Fruit fly (Drosophila melanogaster) whole organism, wandering third instar larva: ENCODE results near the gene smal.

Experiments
- CG9705 ChIP-seq: fragments of 200-800 bp; sonication (Bioruptor generic); optimal IDR thresholded peaks from 2 replicates; lab custom pipeline; 2018; ENCODE audit warnings: missing biosample characterization, mild to moderate bottlenecking, missing genetic modification characterization
- CrebA ChIP-seq: fragments of 200-800 bp; sonication (Bioruptor generic); optimal IDR thresholded peaks from 2 replicates; lab custom pipeline; 2016; ENCODE audit warnings: missing biosample characterization, mild to moderate bottlenecking, missing genetic modification characterization, borderline replicate concordance
- Dfd ChIP-seq: fragments of >200 bp; optimal IDR thresholded peaks from 2 replicates; lab custom pipeline; 2017; ENCODE audit warnings: missing biosample characterization, missing genetic modification characterization
- Dif ChIP-seq: fragments of 200-275, 200-300 bp; sonication (Bioruptor generic); optimal IDR thresholded peaks from 2 replicates; lab custom pipeline; 2018; ENCODE audit warnings: missing biosample characterization, missing genetic modification characterization; ENCODE audit not compliant: partially characterized antibody
- GATAd ChIP-seq: sonication (Bioruptor generic); optimal IDR thresholded peaks from 2 replicates; lab custom pipeline; 2016; ENCODE audit warnings: missing biosample characterization, missing genetic modification characterization
- HLH106 ChIP-seq: fragments of 200-800 bp; optimal IDR thresholded peaks from 3 replicates; lab custom pipeline; 2019; ENCODE audit warnings: missing biosample characterization, mild to moderate bottlenecking, missing genetic modification characterization, moderate library complexity
- Hr78 ChIP-seq: fragments of >200 bp; optimal IDR thresholded peaks from 2 replicates; lab custom pipeline; 2017; ENCODE audit warnings: missing biosample characterization, missing genetic modification characterization
- Mio ChIP-seq: sonication (Bioruptor generic); optimal IDR thresholded peaks from 2 replicates; lab custom pipeline; 2016; ENCODE audit warnings: missing biosample characterization, missing genetic modification characterization
- Myc ChIP-seq: fragments of >200 bp; optimal IDR thresholded peaks from 2 replicates; lab custom pipeline; 2017
- N ChIP-seq: fragments of >200 bp; optimal IDR thresholded peaks from 2 replicates; lab custom pipeline; 2018; ENCODE audit warnings: missing biosample characterization, missing external identifiers, missing genetic modification characterization
- OdsH ChIP-seq: fragments of 200-800 bp; sonication (Bioruptor generic); optimal IDR thresholded peaks from 2 replicates; lab custom pipeline; 2016; ENCODE audit warnings: missing biosample characterization, mild to moderate bottlenecking, missing genetic modification characterization
- Rel ChIP-seq, 2 experiments: fragments of 200-800 bp; sonication (Bioruptor generic) in 1 of 2; optimal IDR thresholded peaks; 2 replicates in 1 of 2; 3 replicates in 1 of 2; lab custom pipeline; 2016 to 2019; ENCODE audit warnings: mild to moderate bottlenecking in 2 of 2, missing biosample characterization in 2 of 2, missing genetic modification characterization in 2 of 2, moderate library complexity in 1 of 2
- Sp1 ChIP-seq: fragments of 200-800 bp; sonication (Bioruptor generic); optimal IDR thresholded peaks from 3 replicates; lab custom pipeline; 2019; ENCODE audit warnings: missing biosample characterization, mild to moderate bottlenecking, missing genetic modification characterization, moderate library complexity
- Vsx2 ChIP-seq: fragments of 200-300, 225-300 bp; sonication (Bioruptor generic); optimal IDR thresholded peaks from 2 replicates; lab custom pipeline; 2018; ENCODE audit warnings: missing biosample characterization, missing genetic modification characterization; ENCODE audit not compliant: partially characterized antibody
- br ChIP-seq: fragments of 200-800 bp; sonication (Bioruptor generic); optimal IDR thresholded peaks from 2 replicates; lab custom pipeline; 2016; ENCODE audit warnings: missing biosample characterization, missing genetic modification characterization
- brk ChIP-seq: fragments of 200-800 bp; sonication (Bioruptor generic); optimal IDR thresholded peaks from 2 replicates; lab custom pipeline; 2016; ENCODE audit warnings: missing biosample characterization, mild to moderate bottlenecking, missing genetic modification characterization
- dl ChIP-seq, 2 experiments: fragments of 175-275, 200-275 bp in 1 of 2; fragments of 200-275 bp in 1 of 2; sonication (Bioruptor generic); optimal IDR thresholded peaks; lab custom pipeline; 2018; ENCODE audit warnings: mild to moderate bottlenecking in 2 of 2, missing biosample characterization in 2 of 2, missing genetic modification characterization in 2 of 2, moderate library complexity in 2 of 2; ENCODE audit not compliant: partially characterized antibody in 2 of 2, insufficient read depth in 1 of 2
- dmrt93B ChIP-seq: fragments of 200-800 bp; sonication (Bioruptor generic); optimal IDR thresholded peaks from 2 replicates; lab custom pipeline; 2018; ENCODE audit warnings: missing biosample characterization, mild to moderate bottlenecking, missing genetic modification characterization
- fru ChIP-seq: fragments of 200-800 bp; sonication (Bioruptor generic); optimal IDR thresholded peaks from 3 replicates; lab custom pipeline; 2016; ENCODE audit warnings: missing biosample characterization, mild to moderate bottlenecking, missing genetic modification characterization
- lola ChIP-seq: fragments of >200 bp; optimal IDR thresholded peaks from 2 replicates; lab custom pipeline; 2017; ENCODE audit warnings: missing biosample characterization, missing genetic modification characterization
- pan ChIP-seq: fragments of >200 bp; optimal IDR thresholded peaks from 2 replicates; lab custom pipeline; 2017
- psq ChIP-seq: fragments of 200-800 bp; sonication (Bioruptor generic); optimal IDR thresholded peaks from 3 replicates; lab custom pipeline; 2017; ENCODE audit warnings: missing biosample characterization, mild to moderate bottlenecking, missing genetic modification characterization, moderate library complexity
- rgr ChIP-seq: fragments of 200-800 bp; sonication (Bioruptor generic); optimal IDR thresholded peaks from 3 replicates; lab custom pipeline; 2016; ENCODE audit warnings: missing biosample characterization, mild to moderate bottlenecking, missing genetic modification characterization
- sage ChIP-seq: fragments of 200-800 bp; sonication (Bioruptor generic); optimal IDR thresholded peaks from 2 replicates; lab custom pipeline; 2016; ENCODE audit warnings: missing biosample characterization, mild to moderate bottlenecking, missing genetic modification characterization
- tai ChIP-seq: sonication (Bioruptor generic); optimal IDR thresholded peaks from 2 replicates; lab custom pipeline; 2016; ENCODE audit warnings: missing biosample characterization, missing genetic modification characterization
- usp ChIP-seq: fragments of >200 bp; optimal IDR thresholded peaks from 2 replicates; lab custom pipeline; 2017; ENCODE audit warnings: missing biosample characterization, missing genetic modification characterization

smal gene

dm6 chr2L:6176408-6176807, 2.5 kb upstream of the smal start:
- TF ChIP-seq dl (GFP tag; optimal IDR thresholded peaks at IDR 0.05; lab: Kevin White, UChicago; ENCODE audit: insufficient read depth in 1 of 2, partially characterized antibody in 2 of 2) (no peak), fru (no peak), Mio (GFP tag; lab: Kevin White, UChicago) (no peak), tai (GFP tag; lab: Kevin White, UChicago) (no peak), GATAd (GFP tag; lab: Kevin White, UChicago) (no peak), usp (GFP tag; lab: Kevin White, UChicago) (no peak), rgr (GFP tag; lab: Kevin White, UChicago) (no peak), Vsx2 (GFP tag; lab: Kevin White, UChicago) (no peak), HLH106 (tag; lab: Kevin White, UChicago) (no peak), Dfd (GFP tag; lab: Kevin White, UChicago) (no peak), sage (GFP tag; lab: Kevin White, UChicago) (no peak), Dif (GFP tag; lab: Kevin White, UChicago) (no peak), N (no peak), dmrt93B (GFP tag; lab: Kevin White, UChicago) (no peak)

dm6 chr2L:6177141-6177540, 1.8 kb upstream of the smal start:
- TF ChIP-seq usp (GFP tag; lab: Kevin White, UChicago) (no peak), Rel (GFP tag; optimal IDR thresholded peaks at IDR 0.05; lab: Kevin White, UChicago) (no peak), Rel (tag; optimal IDR thresholded peaks at IDR 0.05; lab: Kevin White, UChicago) (no peak), br (GFP tag; lab: Kevin White, UChicago) (no peak), brk (GFP tag; lab: Kevin White, UChicago) (no peak), Sp1 (no peak), lola (GFP tag; lab: Kevin White, UChicago) (no peak)

dm6 chr2L:6178118-6178739, 704 bp upstream of the smal start:
- no peak for TF ChIP-seq Mio (GFP tag; lab: Kevin White, UChicago)
- TF ChIP-seq CG9705 (GFP tag; lab: Kevin White, UChicago) = no peak
- TF ChIP-seq pan (lab: Kevin White, UChicago) = no peak
- TF ChIP-seq GATAd (GFP tag; lab: Kevin White, UChicago) = no peak
- TF ChIP-seq CrebA (GFP tag; lab: Kevin White, UChicago) = no peak
- no peak for TF ChIP-seq Myc (lab: Kevin White, UChicago)
- TF ChIP-seq OdsH = no peak
- no peak for TF ChIP-seq Rel (GFP tag; optimal IDR thresholded peaks at IDR 0.05; lab: Kevin White, UChicago)
- no peak for TF ChIP-seq Rel (tag; optimal IDR thresholded peaks at IDR 0.05; lab: Kevin White, UChicago)

- TF ChIP-seq Myc (lab: Kevin White, UChicago) (no peak), Hr78 (GFP tag; lab: Kevin White, UChicago) (no peak), fru (no peak)
Observed at dm6 chr2L:6179990-6180389, 1.1 kb downstream of the smal start.

- peak; percentile 30 for TF ChIP-seq psq (GFP tag; lab: Kevin White, UChicago)
- TF ChIP-seq HLH106 (tag; lab: Kevin White, UChicago) = no peak
Observed at dm6 chr2L:6186356-6186755, 7.4 kb downstream of the smal start.

dm6 chr2L:6193004-6193566, 14.2 kb downstream of the smal start:
- TF ChIP-seq Vsx2 (GFP tag; lab: Kevin White, UChicago) (peak; percentile 29), lola (GFP tag; lab: Kevin White, UChicago) (no peak), psq (GFP tag; lab: Kevin White, UChicago) (no peak), sage (GFP tag; lab: Kevin White, UChicago) (no peak), usp (GFP tag; lab: Kevin White, UChicago) (no peak)
